Fruit fly (Drosophila melanogaster) whole organism, embryonic: ENCODE results near the gene Non3.

Source experiments
- CG10431 ChIP-seq: fragments of 200-800 bp; sonication (Bioruptor generic); optimal IDR thresholded peaks from 3 replicates; lab custom pipeline; 2018; ENCODE audit warnings: missing biosample characterization, mild to moderate bottlenecking, missing genetic modification characterization
- CG10959 ChIP-seq: fragments of 200-800 bp; sonication (Bioruptor generic); IDR thresholded peaks from 2 replicates; pipeline ENCODE4 v1.3.6; 2022; ENCODE audit warnings: missing biosample characterization, missing genetic modification characterization
- CG11085 ChIP-seq: fragments of 200-800 bp; sonication (Bioruptor generic); IDR thresholded peaks from 2 replicates; pipeline ENCODE4 v1.3.6; 2022; ENCODE audit warnings: missing biosample characterization, missing genetic modification characterization
- CG11723 ChIP-seq: fragments of 200-800 bp; sonication (Bioruptor generic); optimal IDR thresholded peaks from 2 replicates; lab custom pipeline; 2017; ENCODE audit warnings: missing biosample characterization, mild to moderate bottlenecking, missing genetic modification characterization
- CG13287 ChIP-seq: fragments of 200-800 bp; sonication (Bioruptor generic); IDR thresholded peaks from 2 replicates; pipeline ENCODE4 v1.3.6; 2022; ENCODE audit warnings: missing biosample characterization, missing genetic modification characterization; ENCODE audit not compliant: partially characterized antibody
- CG13296 ChIP-seq: fragments of 200-800 bp; sonication (Bioruptor generic); optimal IDR thresholded peaks from 3 replicates; lab custom pipeline; 2018; ENCODE audit warnings: missing biosample characterization, mild to moderate bottlenecking, missing genetic modification characterization
- CG14860 ChIP-seq: fragments of 200-800 bp; sonication (Bioruptor generic); IDR thresholded peaks from 3 replicates; pipeline ENCODE4 v1.3.6; 2022; ENCODE audit warnings: missing biosample characterization, missing genetic modification characterization; ENCODE audit not compliant: partially characterized antibody
- CG1529 ChIP-seq: fragments of 200-800 bp; sonication (Bioruptor generic); optimal IDR thresholded peaks from 3 replicates; lab custom pipeline; 2018; ENCODE audit warnings: missing biosample characterization, missing genetic modification characterization
- CG34376 ChIP-seq: fragments of 200-800 bp; sonication (Bioruptor generic); optimal IDR thresholded peaks from 2 replicates; lab custom pipeline; 2018; ENCODE audit warnings: missing biosample characterization, mild to moderate bottlenecking, missing genetic modification characterization
- CG3847 ChIP-seq: fragments of 200-800 bp; sonication (Bioruptor generic); IDR thresholded peaks from 2 replicates; pipeline ENCODE4 v1.3.6; 2022; ENCODE audit warnings: missing biosample characterization, missing genetic modification characterization
- CG42726 ChIP-seq: fragments of 200-800 bp; sonication (Bioruptor generic); IDR thresholded peaks from 2 replicates; pipeline ENCODE4 v1.3.6; 2022; ENCODE audit warnings: missing biosample characterization, missing genetic modification characterization; ENCODE audit not compliant: partially characterized antibody
- CG6175 ChIP-seq: fragments of 200-800 bp; sonication (Bioruptor generic); IDR thresholded peaks from 3 replicates; pipeline ENCODE4 v1.3.6; 2022; ENCODE audit warnings: missing biosample characterization, missing genetic modification characterization
- CG6254 ChIP-seq: fragments of 200-800 bp; sonication (Bioruptor generic); optimal IDR thresholded peaks from 3 replicates; lab custom pipeline; 2017; ENCODE audit warnings: mild to moderate bottlenecking, missing biosample characterization, missing genetic modification reagents, missing genetic modification characterization
- CG6683 ChIP-seq: fragments of 200-800 bp; sonication (Bioruptor generic); optimal IDR thresholded peaks from 2 replicates; lab custom pipeline; 2017; ENCODE audit warnings: missing biosample characterization, mild to moderate bottlenecking, missing genetic modification characterization, missing genetic modification reagents
- CG6854 ChIP-seq: fragments of 200-800 bp; sonication (Bioruptor generic); optimal IDR thresholded peaks from 3 replicates; lab custom pipeline; 2017; ENCODE audit warnings: missing biosample characterization, mild to moderate bottlenecking, missing genetic modification characterization
- CG7786 ChIP-seq: fragments of 200-800 bp; sonication (Bioruptor generic); optimal IDR thresholded peaks from 2 replicates; lab custom pipeline; 2016; ENCODE audit warnings: missing biosample characterization, missing genetic modification characterization
- CG8944 ChIP-seq: fragments of 200-800 bp; sonication (Bioruptor generic); optimal IDR thresholded peaks from 3 replicates; lab custom pipeline; 2016; ENCODE audit warnings: missing biosample characterization, missing genetic modification characterization
- CG9797 ChIP-seq: fragments of 200-800 bp; sonication (Bioruptor generic); optimal IDR thresholded peaks from 3 replicates; lab custom pipeline; 2018; ENCODE audit warnings: missing biosample characterization, mild to moderate bottlenecking, missing genetic modification characterization
- D ChIP-seq, 2 experiments: fragments of 200-800 bp in 1 of 2; fragments of >200 bp in 1 of 2; sonication (Bioruptor generic) in 1 of 2; optimal IDR thresholded peaks; 2 replicates in 1 of 2; 3 replicates in 1 of 2; lab custom pipeline; 2017; ENCODE audit warnings: mild to moderate bottlenecking in 1 of 2, missing biosample characterization in 1 of 2, missing genetic modification characterization in 1 of 2, missing genetic modification reagents in 1 of 2
- Hand ChIP-seq: fragments of 200-800 bp; sonication (Bioruptor generic); optimal IDR thresholded peaks from 2 replicates; lab custom pipeline; 2017; ENCODE audit warnings: mild to moderate bottlenecking, missing biosample characterization, missing genetic modification reagents, missing genetic modification characterization
- Lhr ChIP-seq: fragments of 200-800 bp; sonication (Bioruptor generic); optimal IDR thresholded peaks from 3 replicates; lab custom pipeline; 2017; ENCODE audit warnings: mild to moderate bottlenecking, missing biosample characterization, missing genetic modification reagents, missing genetic modification characterization
- Nf-YC ChIP-seq: fragments of 200-800 bp; optimal IDR thresholded peaks from 3 replicates; lab custom pipeline; 2019; ENCODE audit warnings: missing biosample characterization, mild to moderate bottlenecking, missing genetic modification characterization, moderate library complexity
- Opbp ChIP-seq: fragments of 200-800 bp; sonication (Bioruptor generic); IDR thresholded peaks from 3 replicates; pipeline ENCODE4 v1.3.6; 2022; ENCODE audit warnings: missing biosample characterization, missing genetic modification characterization; ENCODE audit not compliant: partially characterized antibody
- Trl ChIP-seq, 3 experiments: fragments of >200 bp in 2 of 3; fragments of 200-800 bp in 1 of 3; sonication (Bioruptor generic) in 1 of 3; optimal IDR thresholded peaks; 2 replicates in 1 of 3; 3 replicates in 2 of 3; lab custom pipeline; 2016 to 2017; ENCODE audit warnings: missing biosample characterization in 1 of 3, missing genetic modification characterization in 1 of 3
- Usf ChIP-seq: fragments of 200-800 bp; sonication (Bioruptor generic); optimal IDR thresholded peaks from 2 replicates; lab custom pipeline; 2017; ENCODE audit warnings: missing genotype, missing biosample characterization, missing genetic modification characterization
- ash1 ChIP-seq: fragments of 200-800 bp; sonication (Bioruptor generic); optimal IDR thresholded peaks from 2 replicates; lab custom pipeline; 2018; ENCODE audit warnings: missing biosample characterization, mild to moderate bottlenecking, missing genetic modification characterization
- br ChIP-seq: fragments of >200 bp; optimal IDR thresholded peaks from 2 replicates; lab custom pipeline; 2017
- croc ChIP-seq: fragments of 200-800 bp; sonication (Bioruptor generic); conservative IDR thresholded peaks from 3 replicates; pipeline ENCODE4 v1.3.6; 2022; ENCODE audit warnings: missing biosample characterization, missing genetic modification characterization
- crp ChIP-seq, 2 experiments: fragments of 200-800 bp; sonication (Bioruptor generic); optimal IDR thresholded peaks; 2 replicates in 1 of 2; 3 replicates in 1 of 2; lab custom pipeline; 2017; ENCODE audit warnings: missing biosample characterization in 2 of 2, missing genetic modification characterization in 2 of 2, mild to moderate bottlenecking in 1 of 2, moderate library complexity in 1 of 2
- disco-r ChIP-seq: fragments of 200-800 bp; sonication (Bioruptor generic); optimal IDR thresholded peaks from 2 replicates; lab custom pipeline; 2016; ENCODE audit warnings: missing biosample characterization, missing genetic modification characterization
- esg ChIP-seq: fragments of 200-800 bp; sonication (Bioruptor generic); conservative IDR thresholded peaks from 2 replicates; pipeline ENCODE4 v1.3.6; 2022; ENCODE audit warnings: missing biosample characterization, missing genetic modification characterization
- ftz-f1 ChIP-seq: fragments of 200-800 bp; sonication (Bioruptor generic); optimal IDR thresholded peaks from 2 replicates; lab custom pipeline; 2016; ENCODE audit warnings: missing biosample characterization, missing genetic modification characterization
- fu2 ChIP-seq: fragments of 200-800 bp; sonication (Bioruptor generic); optimal IDR thresholded peaks from 2 replicates; lab custom pipeline; 2016; ENCODE audit warnings: missing biosample characterization, missing genetic modification characterization
- gce ChIP-seq: fragments of 200-800 bp; sonication (Bioruptor generic); IDR thresholded peaks from 3 replicates; pipeline ENCODE4 v1.3.6; 2022; ENCODE audit warnings: missing biosample characterization, missing genetic modification characterization
- gem ChIP-seq: fragments of 200-800 bp; sonication (Bioruptor generic); optimal IDR thresholded peaks from 2 replicates; lab custom pipeline; 2019; ENCODE audit warnings: missing biosample characterization, mild to moderate bottlenecking, missing genetic modification characterization, moderate library complexity
- gsb ChIP-seq: fragments of 200-800 bp; sonication (Bioruptor generic); IDR thresholded peaks from 2 replicates; pipeline ENCODE4 v1.3.6; 2022; ENCODE audit warnings: missing biosample characterization, missing genetic modification characterization
- knrl ChIP-seq: fragments of 200-800 bp; sonication (Bioruptor generic); IDR thresholded peaks from 3 replicates; pipeline ENCODE4 v1.3.6; 2022; ENCODE audit warnings: missing biosample characterization, missing genetic modification characterization; ENCODE audit not compliant: partially characterized antibody
- odd ChIP-seq: fragments of 200-800 bp; sonication (Bioruptor generic); optimal IDR thresholded peaks from 2 replicates; lab custom pipeline; 2017; ENCODE audit warnings: missing biosample characterization, mild to moderate bottlenecking, missing genetic modification characterization
- org-1 ChIP-seq: fragments of 200-800 bp; sonication (Bioruptor generic); optimal IDR thresholded peaks from 2 replicates; lab custom pipeline; 2017; ENCODE audit warnings: missing biosample characterization, missing genetic modification characterization
- psq ChIP-seq: fragments of 200-800 bp; sonication (Bioruptor generic); optimal IDR thresholded peaks from 2 replicates; lab custom pipeline; 2017; ENCODE audit warnings: missing biosample characterization, missing genetic modification characterization
- sc ChIP-seq, 3 experiments: fragments of >200 bp in 2 of 3; fragments of 200-800 bp in 1 of 3; sonication (Bioruptor generic) in 1 of 3; optimal IDR thresholded peaks; 2 replicates in 2 of 3; 3 replicates in 1 of 3; lab custom pipeline; 2017; ENCODE audit warnings: mild to moderate bottlenecking in 1 of 3, missing biosample characterization in 1 of 3, missing genetic modification characterization in 1 of 3, missing genetic modification reagents in 1 of 3
- sens-2 ChIP-seq: fragments of 200-800 bp; sonication (Bioruptor generic); IDR thresholded peaks from 2 replicates; pipeline ENCODE4 v1.3.6; 2022; ENCODE audit warnings: missing biosample characterization, missing genetic modification characterization
- sim ChIP-seq: fragments of 200-800 bp; sonication (Bioruptor generic); IDR thresholded peaks from 2 replicates; pipeline ENCODE4 v1.3.6; 2022; ENCODE audit warnings: missing biosample characterization, missing genetic modification characterization
- slou ChIP-seq: fragments of 200-800 bp; sonication (Bioruptor generic); optimal IDR thresholded peaks from 3 replicates; lab custom pipeline; 2016; ENCODE audit warnings: missing biosample characterization, missing genetic modification characterization
- so ChIP-seq: fragments of 200-800 bp; sonication (Bioruptor generic); IDR thresholded peaks from 3 replicates; pipeline ENCODE4 v1.3.6; 2022; ENCODE audit warnings: missing biosample characterization, missing genetic modification characterization
- tin ChIP-seq: fragments of 200-800 bp; sonication (Bioruptor generic); optimal IDR thresholded peaks from 3 replicates; lab custom pipeline; 2016; ENCODE audit warnings: missing biosample characterization, missing genetic modification characterization

Gene Non3

dm6 chr3R:18226043-18226808 is 2.7 kb downstream of the Non3 start, which contains the start of the genes CG7168 and Mdh2 (continued):
- no peak for TF ChIP-seq ash1
- peak; percentile 87; the same call in 2 of the 3 replicates for TF ChIP-seq Opbp (GFP tag; lab: Robert Waterston, UW)
- no peak for TF ChIP-seq slou (GFP tag; lab: Kevin White, UChicago)
- TF ChIP-seq CG6254 (GFP tag; lab: Kevin White, UChicago), result no peak
- no peak for TF ChIP-seq fu2
- no peak for TF ChIP-seq org-1 (GFP tag; lab: Kevin White, UChicago)
- TF ChIP-seq Hand (GFP tag; lab: Kevin White, UChicago), result no peak
- TF ChIP-seq CG1529 (GFP tag; lab: Kevin White, UChicago), result no peak
- TF ChIP-seq CG9797 (GFP tag; lab: Kevin White, UChicago), result peak; percentile 30
- no peak for TF ChIP-seq so (GFP tag; lab: Robert Waterston, UW)
- TF ChIP-seq CG34376, result peak; percentile 12
- TF ChIP-seq CG8944 (GFP tag; lab: Kevin White, UChicago), result no peak
- TF ChIP-seq Usf (GFP tag; lab: Kevin White, UChicago), result no peak
- TF ChIP-seq gce (GFP tag; lab: Robert Waterston, UW), result no peak
- no peak for TF ChIP-seq croc (GFP tag; lab: Robert Waterston, UW)
- TF ChIP-seq CG13296, result no peak
- TF ChIP-seq crp (GFP tag; optimal IDR thresholded peaks at IDR 0.05; lab: Kevin White, UChicago), result no peak
- TF ChIP-seq CG7786, result no peak
- no peak for TF ChIP-seq CG11085 (GFP tag; lab: Robert Waterston, UW)
- peak; percentile 79 for TF ChIP-seq CG14860 (GFP tag; lab: Robert Waterston, UW)
- TF ChIP-seq esg, result no peak
- TF ChIP-seq sim (GFP tag; lab: Robert Waterston, UW), result no peak
- no peak for TF ChIP-seq CG6683 (GFP tag; lab: Kevin White, UChicago)
- 0 out of 2 replicates have a peak, but pooled peaks have one; percentile 15 for TF ChIP-seq gsb (GFP tag; lab: Robert Waterston, UW)
- TF ChIP-seq CG6175, result no peak
- TF ChIP-seq psq, result no peak
- no peak for TF ChIP-seq Trl (optimal IDR thresholded peaks at IDR 0.05; lab: Kevin White, UChicago)
- no peak for TF ChIP-seq Trl (GFP tag; optimal IDR thresholded peaks at IDR 0.05; lab: Kevin White, UChicago)
- TF ChIP-seq tin (GFP tag; lab: Kevin White, UChicago), result peak; percentile 4
- no peak for TF ChIP-seq D (optimal IDR thresholded peaks at IDR 0.05; lab: Kevin White, UChicago)
- TF ChIP-seq D (GFP tag; optimal IDR thresholded peaks at IDR 0.05; lab: Kevin White, UChicago), result no peak
- TF ChIP-seq CG11723 (GFP tag; lab: Kevin White, UChicago), result no peak
- peak; percentile 79 for TF ChIP-seq CG42726 (GFP tag; lab: Robert Waterston, UW)
- no peak for TF ChIP-seq CG10431 (GFP tag; lab: Kevin White, UChicago)
- TF ChIP-seq Lhr (GFP tag; lab: Kevin White, UChicago), result peak; percentile 16
- TF ChIP-seq disco-r (GFP tag; lab: Kevin White, UChicago), result no peak
- no peak for TF ChIP-seq ftz-f1 (GFP tag; lab: Kevin White, UChicago)
- peak; percentile 87 for TF ChIP-seq CG13287 (GFP tag; lab: Robert Waterston, UW)
- no peak for TF ChIP-seq sc (optimal IDR thresholded peaks at IDR 0.05; lab: Kevin White, UChicago)
- TF ChIP-seq sc (GFP tag; optimal IDR thresholded peaks at IDR 0.05; lab: Kevin White, UChicago), result no peak
- no peak for TF ChIP-seq CG10959 (GFP tag; lab: Robert Waterston, UW)
- no peak for TF ChIP-seq br (lab: Kevin White, UChicago)
- no peak for TF ChIP-seq CG3847 (GFP tag; lab: Robert Waterston, UW)
- TF ChIP-seq knrl, result peak; percentile 79
- no peak for TF ChIP-seq odd (GFP tag; lab: Kevin White, UChicago)
- no peak for TF ChIP-seq CG6854 (GFP tag; lab: Kevin White, UChicago)
- TF ChIP-seq Nf-YC (tag; lab: Kevin White, UChicago), result peak; percentile 83
- no peak for TF ChIP-seq sens-2 (GFP tag; lab: Robert Waterston, UW)
- no peak for TF ChIP-seq gem (tag; lab: Kevin White, UChicago)
